Worm (Caenorhabditis elegans) whole organism, L2 larva: Measurements from ENCODE around the gene epg-9.

Source experiments
- alr-1 ChIP-seq: fragments of 150-350 bp; optimal IDR thresholded peaks from 2 replicates; lab custom pipeline; 2014; ENCODE audit warnings: missing biosample characterization, missing genetic modification characterization
- blmp-1 ChIP-seq: sonication (generic microtip); optimal IDR thresholded peaks from 2 replicates; lab custom pipeline; 2017; ENCODE audit warnings: missing genetic modification characterization, mild to moderate bottlenecking, missing compliant biosample characterization, antibody characterized with exemption, moderate library complexity; ENCODE audit not compliant: insufficient read depth
- egl-27 ChIP-seq: sonication (generic microtip); optimal IDR thresholded peaks from 3 replicates; lab custom pipeline; 2017; ENCODE audit warnings: missing biosample characterization, missing genetic modification reagents, missing genetic modification characterization
- lsy-2 ChIP-seq, 2 experiments: fragments of 150-350 bp in 1 of 2; sonication (generic microtip) in 1 of 2; optimal IDR thresholded peaks; 2 replicates each; lab custom pipeline; 2014 to 2017; ENCODE audit warnings: missing biosample characterization in 2 of 2, missing genetic modification characterization in 2 of 2
- nhr-237 ChIP-seq: fragments of 150-350 bp; optimal IDR thresholded peaks from 2 replicates; lab custom pipeline; 2014; ENCODE audit warnings: missing biosample characterization, missing genetic modification characterization
- nhr-77 ChIP-seq: fragments of 150-350 bp; optimal IDR thresholded peaks from 2 replicates; lab custom pipeline; 2014; ENCODE audit warnings: missing biosample characterization, missing genetic modification characterization
- unc-62 ChIP-seq: fragments of 150-350 bp; optimal IDR thresholded peaks from 2 replicates; lab custom pipeline; 2014; ENCODE audit warnings: missing biosample characterization, missing genetic modification reagents, missing genetic modification characterization

ce11 chrIV:2642673-2643072, 41.7 kb downstream of the epg-9 start, which contains the start of gene ric-8:
- no peak for TF ChIP-seq nhr-237
- no peak for TF ChIP-seq egl-27 (tag; lab: Kevin White, UChicago)
- TF ChIP-seq blmp-1 (tag; lab: Kevin White, UChicago) = no peak
- no peak for TF ChIP-seq unc-62 (GFP tag; lab: Kevin White, UChicago)
- TF ChIP-seq alr-1 (tag; lab: Kevin White, UChicago) = no peak
- TF ChIP-seq lsy-2 (tag; optimal IDR thresholded peaks at IDR 0.05; lab: Kevin White, UChicago) = no peak
- no peak for TF ChIP-seq nhr-77 (tag; lab: Kevin White, UChicago)
